Worm (Caenorhabditis elegans) whole organism, midembryonic: ENCODE results near the gene F32D8.7.

Experiments
- T22C8.4 ChIP-seq: fragments of 200-800 bp; sonication (Bioruptor generic); IDR thresholded peaks from 2 replicates; pipeline ENCODE4 v1.3.6; 2022; ENCODE audit warnings: missing genetic modification characterization, missing compliant biosample characterization
- cog-1 ChIP-seq: sonication (generic microtip); optimal IDR thresholded peaks from 2 replicates; lab custom pipeline; 2016; ENCODE audit warnings: missing genetic modification characterization, missing compliant biosample characterization
- flt-1 ChIP-seq: fragments of 200-800 bp; sonication (Bioruptor generic); IDR thresholded peaks from 2 replicates; pipeline ENCODE4 v1.3.6; 2022; ENCODE audit warnings: missing genetic modification characterization, missing compliant biosample characterization
- klf-2 ChIP-seq: fragments of 200-800 bp; sonication (Bioruptor generic); conservative IDR thresholded peaks from 2 replicates; pipeline ENCODE4 v1.3.6; 2022; ENCODE audit warnings: missing genetic modification reagents, missing genetic modification characterization, missing compliant biosample characterization
- med-1 ChIP-seq: sonication (generic microtip); optimal IDR thresholded peaks from 2 replicates; lab custom pipeline; 2017; ENCODE audit warnings: missing genetic modification characterization, mild to moderate bottlenecking, missing compliant biosample characterization, antibody characterized with exemption, missing genetic modification reagents; ENCODE audit not compliant: insufficient read depth
- ref-1 ChIP-seq: fragments of 200-800 bp; sonication (Bioruptor generic); conservative IDR thresholded peaks from 2 replicates; pipeline ENCODE4 v1.3.6; 2022; ENCODE audit warnings: missing genetic modification reagents, missing genetic modification characterization, missing compliant biosample characterization
- tab-1 ChIP-seq: fragments of 200-800 bp; sonication (Bioruptor generic); IDR thresholded peaks from 2 replicates; pipeline ENCODE4 v1.3.6; 2022; ENCODE audit warnings: missing genetic modification characterization, missing compliant biosample characterization
- ztf-23 ChIP-seq: fragments of 200-800 bp; sonication (Bioruptor generic); IDR thresholded peaks from 2 replicates; pipeline ENCODE4 v1.3.6; 2022; ENCODE audit warnings: missing genetic modification reagents, missing genetic modification characterization, missing compliant biosample characterization
- ztf-29 ChIP-seq: fragments of 200-800 bp; sonication (Bioruptor generic); IDR thresholded peaks from 2 replicates; pipeline ENCODE4 v1.3.6; 2022; ENCODE audit warnings: missing genetic modification reagents, missing genetic modification characterization, missing compliant biosample characterization

- no peak for TF ChIP-seq tab-1
- no peak for TF ChIP-seq flt-1
- TF ChIP-seq T22C8.4 (GFP tag; lab: Robert Waterston, UW) = no peak
- TF ChIP-seq ztf-29 (GFP tag; lab: Robert Waterston, UW) = no peak
- TF ChIP-seq klf-2 = no peak
- TF ChIP-seq med-1 (GFP tag; lab: Kevin White, UChicago) = no peak
- no peak for TF ChIP-seq ref-1 (GFP tag; lab: Robert Waterston, UW)
- TF ChIP-seq cog-1 (tag; lab: Kevin White, UChicago) = no peak
- no peak for TF ChIP-seq ztf-23 (GFP tag; lab: Robert Waterston, UW)
These were observed 25.0 kb downstream of the F32D8.7 start, which contains the start of gene F58B4.7 for ce11 chrV:10923229-10923628.
